Fruit fly (Drosophila melanogaster): ENCODE measurements around the gene Pi3K92E.

- no peak for TF ChIP-seq Eip93F (GFP tag; optimal IDR thresholded peaks at IDR 0.05)
- no peak for TF ChIP-seq Sox102F (GFP tag; optimal IDR thresholded peaks at IDR 0.05)
- no peak for TF ChIP-seq fkh (GFP tag; optimal IDR thresholded peaks at IDR 0.05)
- TF ChIP-seq CG15336 (GFP tag; IDR thresholded peaks at IDR 0.05), result no peak
- no peak for TF ChIP-seq CG8319 (GFP tag; optimal IDR thresholded peaks at IDR 0.05)
- no peak for TF ChIP-seq CG34406 (GFP tag; optimal IDR thresholded peaks at IDR 0.05)
- no peak for TF ChIP-seq Ets96B (tag; optimal IDR thresholded peaks at IDR 0.05)
- TF ChIP-seq Sox15 (GFP tag; optimal IDR thresholded peaks at IDR 0.05), result no peak
- no peak for TF ChIP-seq CG3919 (GFP tag; optimal IDR thresholded peaks at IDR 0.05)
- no peak for TF ChIP-seq spab (GFP tag; optimal IDR thresholded peaks at IDR 0.05)
These were observed 17.8 kb upstream of the Pi3K92E start, which contains the start of gene GluRIID for dm6 chr3R:20652350-20652749.

All from whole organism, prepupa.